Worm (Caenorhabditis elegans): ENCODE data around the gene npr-30.

Gene npr-30

DNA sequence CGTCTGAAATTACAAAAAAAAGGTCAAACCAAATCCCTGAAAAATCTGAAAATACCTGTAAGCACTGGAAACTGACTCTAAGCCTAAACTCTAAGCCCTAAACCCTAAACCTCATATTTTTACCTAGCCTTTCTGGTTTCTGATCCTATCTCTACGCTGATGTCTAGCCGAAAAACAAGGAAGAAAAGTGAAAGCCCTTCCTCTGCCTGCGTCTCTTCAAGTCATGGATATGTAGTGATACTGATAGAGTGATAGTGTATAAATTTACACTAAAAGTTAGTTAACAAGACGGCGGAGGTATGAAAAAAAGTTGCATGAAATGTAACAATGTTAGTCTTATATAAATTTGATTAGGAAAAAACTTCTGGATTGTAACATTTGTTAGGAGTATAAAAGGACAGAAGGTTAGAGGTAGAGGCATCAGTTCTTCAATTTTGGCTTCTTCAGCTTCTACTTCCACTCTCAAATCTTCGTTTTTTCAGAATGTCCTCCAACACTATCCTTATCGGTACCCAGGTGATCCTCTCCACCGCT is 37.5 kb downstream of the npr-30 start, which contains the start of gene col-88:
Gene col-88 (plus strand): TSS at position 484 of the 534 bp plus-strand sequence.
- TF ChIP-seq blmp-1 (tag; optimal IDR thresholded peaks at IDR 0.05; ENCODE audit: insufficient read depth) (peak; percentile 3), nhr-21 (tag; optimal IDR thresholded peaks at IDR 0.05) (no peak)

ce11 chrIII:41484-41883 is 38.4 kb downstream of the npr-30 start:
- TF ChIP-seq gmeb-1 (tag; optimal IDR thresholded peaks at IDR 0.05) (no peak), fos-1 (tag; optimal IDR thresholded peaks at IDR 0.05) (no peak), blmp-1 (tag; optimal IDR thresholded peaks at IDR 0.05; ENCODE audit: insufficient read depth) (no peak), nhr-25 (tag; optimal IDR thresholded peaks at IDR 0.05) (no peak), ztf-4 (tag; optimal IDR thresholded peaks at IDR 0.05) (no peak), nhr-6 (tag; optimal IDR thresholded peaks at IDR 0.05) (no peak), unc-55 (GFP tag; optimal IDR thresholded peaks at IDR 0.05) (no peak), skn-1 (tag; optimal IDR thresholded peaks at IDR 0.05) (no peak)

DNA sequence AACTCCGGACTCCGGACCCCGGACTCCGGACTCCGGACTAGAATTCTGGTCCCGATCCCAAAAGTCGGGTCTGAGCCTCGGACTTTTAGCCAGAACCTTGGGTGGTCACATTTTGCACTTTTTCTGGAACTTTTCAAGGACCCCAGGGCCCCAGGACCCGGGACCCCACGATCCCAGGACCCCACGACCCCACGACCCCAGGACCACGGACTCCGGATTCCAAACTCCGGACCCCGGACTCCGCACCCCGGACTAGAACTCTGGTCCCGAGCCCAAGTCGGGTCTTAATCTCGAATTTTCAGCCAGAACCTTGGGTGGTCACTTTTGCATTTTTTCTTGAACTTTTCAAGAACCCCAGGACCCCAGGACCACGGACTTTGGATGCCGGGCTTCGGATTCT is 39.6 kb downstream of the npr-30 start:
- TF ChIP-seq sma-3 (GFP tag; optimal IDR thresholded peaks at IDR 0.05), result no peak
- no peak for TF ChIP-seq ztf-1 (GFP tag; conservative IDR thresholded peaks at IDR 0.05)
- no peak for TF ChIP-seq ztf-11 (tag; optimal IDR thresholded peaks at IDR 0.05)
- no peak for TF ChIP-seq nhr-25 (tag; optimal IDR thresholded peaks at IDR 0.05)
- no peak for TF ChIP-seq gmeb-1 (tag; optimal IDR thresholded peaks at IDR 0.05)

DNA sequence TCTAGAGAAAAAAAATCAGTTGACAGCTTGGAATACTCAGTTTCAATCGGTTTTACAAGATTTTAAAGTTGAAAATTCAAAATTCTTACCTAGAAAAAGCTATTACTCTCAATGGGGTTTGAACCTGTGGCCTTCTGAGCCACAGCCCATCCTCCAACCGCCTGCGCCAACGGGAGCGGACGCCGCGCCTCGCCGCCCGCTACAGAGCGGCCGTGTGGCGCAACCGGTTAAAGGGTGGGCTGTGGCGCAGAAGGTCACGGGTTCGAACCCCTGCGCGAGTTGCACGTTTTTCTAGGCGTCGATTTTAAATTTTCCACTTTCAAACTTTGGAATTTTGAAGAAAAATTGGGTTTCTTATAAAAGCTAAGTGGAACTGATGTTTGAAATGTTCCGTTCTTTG is 45.2 kb downstream of the npr-30 start:
- TF ChIP-seq lin-13 (GFP tag; optimal IDR thresholded peaks at IDR 0.05), result no peak
- TF ChIP-seq gmeb-1 (tag; optimal IDR thresholded peaks at IDR 0.05), result no peak
- no peak for TF ChIP-seq skn-1 (tag; optimal IDR thresholded peaks at IDR 0.05)
- TF ChIP-seq nhr-25 (tag; optimal IDR thresholded peaks at IDR 0.05), result no peak
- TF ChIP-seq lin-11 (tag; optimal IDR thresholded peaks at IDR 0.05), result no peak
- no peak for TF ChIP-seq R02D3.7 (tag; optimal IDR thresholded peaks at IDR 0.05)
- no peak for TF ChIP-seq snpc-4 (tag; optimal IDR thresholded peaks at IDR 0.05)
- TF ChIP-seq dmd-4 (tag; optimal IDR thresholded peaks at IDR 0.05), result no peak
- no peak for TF ChIP-seq F13H6.1 (tag; optimal IDR thresholded peaks at IDR 0.05)
- TF ChIP-seq unc-39 (tag; optimal IDR thresholded peaks at IDR 0.05), result no peak
- no peak for TF ChIP-seq elt-3 (tag; optimal IDR thresholded peaks at IDR 0.05)
- no peak for TF ChIP-seq C34F6.9 (tag; optimal IDR thresholded peaks at IDR 0.05)

DNA sequence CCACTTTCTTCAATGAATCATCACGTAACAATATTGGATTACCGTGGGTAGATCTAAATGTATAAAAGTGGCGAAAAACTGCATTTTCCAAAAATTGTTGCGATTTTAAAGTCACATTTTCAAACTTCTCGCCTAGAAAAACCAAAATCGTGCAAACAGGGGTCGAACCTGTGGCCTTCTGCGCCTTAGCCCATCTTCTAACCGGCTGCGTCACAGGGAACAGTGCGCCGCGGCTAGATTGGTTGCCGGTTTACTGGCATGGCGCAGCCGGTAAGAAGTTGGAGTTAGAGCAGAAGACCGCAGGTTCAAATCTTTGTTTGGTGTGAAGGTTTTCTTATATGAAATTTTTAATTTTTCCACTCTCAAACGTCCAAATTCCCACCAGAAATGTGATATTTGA is 45.9 kb downstream of the npr-30 start:
- no peak for TF ChIP-seq nhr-25 (tag; optimal IDR thresholded peaks at IDR 0.05)
- no peak for TF ChIP-seq sma-9 (GFP tag; optimal IDR thresholded peaks at IDR 0.05)
- no peak for TF ChIP-seq sma-9 (tag; optimal IDR thresholded peaks at IDR 0.05)
- TF ChIP-seq zag-1 (tag; optimal IDR thresholded peaks at IDR 0.05), result no peak
- TF ChIP-seq gmeb-1 (tag; optimal IDR thresholded peaks at IDR 0.05), result no peak
- TF ChIP-seq ztf-11 (tag; optimal IDR thresholded peaks at IDR 0.05), result no peak
- no peak for TF ChIP-seq mdl-1 (tag; optimal IDR thresholded peaks at IDR 0.05)
- no peak for TF ChIP-seq egl-27 (tag; optimal IDR thresholded peaks at IDR 0.05)
- TF ChIP-seq aly-2 (tag; optimal IDR thresholded peaks at IDR 0.05), result no peak
- no peak for TF ChIP-seq elt-3 (tag; optimal IDR thresholded peaks at IDR 0.05)
- no peak for TF ChIP-seq mbf-1 (tag; optimal IDR thresholded peaks at IDR 0.05)
- no peak for TF ChIP-seq nhr-12 (tag; optimal IDR thresholded peaks at IDR 0.05)
- no peak for TF ChIP-seq ceh-82 (tag; optimal IDR thresholded peaks at IDR 0.05)
- TF ChIP-seq elt-1 (tag; optimal IDR thresholded peaks at IDR 0.05), result no peak
- TF ChIP-seq C34F6.9 (tag; optimal IDR thresholded peaks at IDR 0.05), result no peak
- TF ChIP-seq peb-1 (tag; optimal IDR thresholded peaks at IDR 0.05), result no peak
- TF ChIP-seq lsy-2 (tag; optimal IDR thresholded peaks at IDR 0.05), result no peak

DNA sequence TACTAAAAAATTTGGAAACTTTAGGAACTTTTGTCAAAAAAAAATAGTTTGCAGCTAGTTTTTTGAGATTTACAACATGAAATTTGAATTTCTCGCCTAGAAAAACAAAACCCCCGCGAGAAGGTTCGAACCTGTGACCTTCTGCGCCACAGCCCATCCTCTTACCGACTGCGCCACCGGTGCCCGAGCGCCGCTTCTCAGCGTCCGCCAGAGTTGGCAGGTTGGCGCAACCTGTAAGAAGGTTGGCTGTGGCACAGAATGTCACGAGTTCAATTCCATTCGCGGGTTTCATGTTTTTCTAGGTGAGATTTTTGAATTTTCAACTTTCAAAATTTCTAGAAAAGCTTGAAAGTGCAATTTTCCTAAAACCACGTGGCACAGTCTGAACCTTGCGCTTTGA is 47.3 kb downstream of the npr-30 start:
- TF ChIP-seq nhr-21 (tag; optimal IDR thresholded peaks at IDR 0.05) (no peak), sem-4 (tag; optimal IDR thresholded peaks at IDR 0.05) (no peak), ZK546.5 (tag; optimal IDR thresholded peaks at IDR 0.05) (no peak), dmd-4 (tag; optimal IDR thresholded peaks at IDR 0.05) (no peak), peb-1 (tag; optimal IDR thresholded peaks at IDR 0.05) (no peak), zag-1 (tag; optimal IDR thresholded peaks at IDR 0.05) (no peak), ceh-16 (tag; optimal IDR thresholded peaks at IDR 0.05) (no peak), alr-1 (tag; optimal IDR thresholded peaks at IDR 0.05) (no peak), nhr-10 (tag; optimal IDR thresholded peaks at IDR 0.05) (no peak), lin-11 (tag; optimal IDR thresholded peaks at IDR 0.05) (no peak), crh-2 (tag; optimal IDR thresholded peaks at IDR 0.05) (no peak), elt-1 (tag; optimal IDR thresholded peaks at IDR 0.05) (no peak), nhr-129 (tag; optimal IDR thresholded peaks at IDR 0.05) (no peak), sma-3 (GFP tag; optimal IDR thresholded peaks at IDR 0.05) (no peak), ztf-1 (GFP tag; conservative IDR thresholded peaks at IDR 0.05) (no peak)
